Worm (Caenorhabditis elegans) whole organism, L4/young adult: Measurements from ENCODE around the gene M03D4.4.

ENCODE experiments used
- W03F9.2 ChIP-seq: fragments of 150-350 bp; optimal IDR thresholded peaks from 2 replicates; lab custom pipeline; 2014; ENCODE audit warnings: missing biosample characterization, missing genetic modification characterization
- him-1 ChIP-seq: sonication (generic microtip); optimal IDR thresholded peaks from 2 replicates; lab custom pipeline; 2016; ENCODE audit warnings: missing genotype, missing genetic modification reagents, missing genetic modification characterization, missing compliant biosample characterization

DNA sequence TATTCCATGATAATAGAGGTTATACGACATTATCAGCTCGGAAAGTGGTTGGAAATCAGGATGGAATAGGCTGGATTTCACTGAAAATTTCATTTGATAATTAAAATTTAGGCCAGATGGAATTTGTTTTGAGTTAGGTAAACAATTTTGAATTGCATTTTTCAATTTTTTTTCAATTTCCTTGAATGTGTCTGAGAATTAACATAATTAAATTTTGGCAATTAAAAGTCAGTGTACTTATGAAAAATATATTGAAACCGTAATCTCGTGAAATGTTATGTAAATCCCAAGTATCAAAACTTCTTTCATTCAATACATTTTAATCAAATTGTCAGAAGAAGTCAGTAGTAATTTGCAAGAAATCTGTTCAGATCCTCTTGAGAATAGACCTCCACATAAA is 18.9 kb upstream of the M03D4.4 start:
- TF ChIP-seq him-1 (tag; lab: Kevin White, UChicago) (no peak), W03F9.2 (tag; lab: Kevin White, UChicago) (no peak)
